Fruit fly (Drosophila melanogaster) whole organism, embryonic: ENCODE measurements around the gene CG14881.

ENCODE experiments used
- Antp ChIP-seq: fragments of 200-800 bp; sonication (Bioruptor generic); optimal IDR thresholded peaks from 3 replicates; lab custom pipeline; 2016; ENCODE audit warnings: missing biosample characterization, missing genetic modification characterization
- B-H2 ChIP-seq: fragments of 200-800 bp; sonication (Bioruptor generic); optimal IDR thresholded peaks from 2 replicates; lab custom pipeline; 2018; ENCODE audit warnings: missing biosample characterization, mild to moderate bottlenecking, missing genetic modification characterization
- BEAF-32 ChIP-seq: fragments of 200-800 bp; sonication (Bioruptor generic); optimal IDR thresholded peaks from 3 replicates; lab custom pipeline; 2017; ENCODE audit warnings: missing biosample characterization, missing genetic modification characterization, mild to moderate bottlenecking, moderate library complexity, missing genetic modification reagents
- CG10267 ChIP-seq: fragments of 200-800 bp; sonication (Bioruptor generic); optimal IDR thresholded peaks from 2 replicates; lab custom pipeline; 2018; ENCODE audit warnings: missing biosample characterization, mild to moderate bottlenecking, missing genetic modification characterization, moderate library complexity
- CG10462 ChIP-seq: fragments of 200-800 bp; sonication (Bioruptor generic); optimal IDR thresholded peaks from 2 replicates; lab custom pipeline; 2016; ENCODE audit warnings: missing biosample characterization, missing genetic modification characterization
- CG12942 ChIP-seq: fragments of 200-800 bp; sonication (Bioruptor generic); optimal IDR thresholded peaks from 3 replicates; lab custom pipeline; 2016; ENCODE audit warnings: missing biosample characterization, missing genetic modification characterization
- CG14667 ChIP-seq: fragments of 200-800 bp; sonication (Bioruptor generic); IDR thresholded peaks from 2 replicates; pipeline ENCODE4 v1.3.6; 2022; ENCODE audit warnings: missing biosample characterization, missing genetic modification characterization
- CG15479 ChIP-seq: fragments of 200-800 bp; sonication (Bioruptor generic); optimal IDR thresholded peaks from 3 replicates; lab custom pipeline; 2019; ENCODE audit warnings: missing biosample characterization, mild to moderate bottlenecking, missing genetic modification characterization, moderate library complexity
- CG15601 ChIP-seq: fragments of 200-800 bp; sonication (Bioruptor generic); optimal IDR thresholded peaks from 3 replicates; lab custom pipeline; 2019; ENCODE audit warnings: missing biosample characterization, mild to moderate bottlenecking, missing genetic modification characterization, moderate library complexity
- CG17802 ChIP-seq: fragments of 200-800 bp; sonication (Bioruptor generic); optimal IDR thresholded peaks from 2 replicates; lab custom pipeline; 2018; ENCODE audit warnings: missing biosample characterization, mild to moderate bottlenecking, missing genetic modification characterization, moderate library complexity
- CG34224 ChIP-seq: fragments of 200-800 bp; sonication (Bioruptor generic); IDR thresholded peaks from 3 replicates; pipeline ENCODE4 v1.3.6; 2022; ENCODE audit warnings: missing biosample characterization, missing genetic modification characterization; ENCODE audit not compliant: partially characterized antibody
- CG34422 ChIP-seq: fragments of 200-800 bp; sonication (Bioruptor generic); IDR thresholded peaks from 3 replicates; pipeline ENCODE4 v1.3.6; 2022; ENCODE audit warnings: missing biosample characterization, missing genetic modification characterization
- CG6272 ChIP-seq: fragments of 200-800 bp; sonication (Bioruptor generic); IDR thresholded peaks from 2 replicates; pipeline ENCODE4 v1.3.6; 2022; ENCODE audit warnings: missing biosample characterization, missing genetic modification characterization
- CG6683 ChIP-seq: fragments of 200-800 bp; sonication (Bioruptor generic); optimal IDR thresholded peaks from 2 replicates; lab custom pipeline; 2017; ENCODE audit warnings: missing biosample characterization, mild to moderate bottlenecking, missing genetic modification characterization, missing genetic modification reagents
- CG6854 ChIP-seq: fragments of 200-800 bp; sonication (Bioruptor generic); optimal IDR thresholded peaks from 3 replicates; lab custom pipeline; 2017; ENCODE audit warnings: missing biosample characterization, mild to moderate bottlenecking, missing genetic modification characterization
- CG7556 ChIP-seq: fragments of 200-800 bp; sonication (Bioruptor generic); optimal IDR thresholded peaks from 2 replicates; lab custom pipeline; 2017; ENCODE audit warnings: missing biosample characterization, mild to moderate bottlenecking, missing genetic modification characterization
- Chrac-16 ChIP-seq: fragments of 200-800 bp; sonication (Bioruptor generic); optimal IDR thresholded peaks from 3 replicates; lab custom pipeline; 2016; ENCODE audit warnings: missing biosample characterization, missing genetic modification characterization
- CkIIα-i1 ChIP-seq: fragments of 200-800 bp; sonication (Bioruptor generic); IDR thresholded peaks from 2 replicates; pipeline ENCODE4 v1.3.6; 2022; ENCODE audit warnings: missing biosample characterization, missing genetic modification characterization
- Ets97D ChIP-seq: fragments of 200-800 bp; sonication (Bioruptor generic); optimal IDR thresholded peaks from 3 replicates; lab custom pipeline; 2016; ENCODE audit warnings: missing biosample characterization, missing genetic modification characterization
- H2.0 ChIP-seq: fragments of 200-800 bp; sonication (Bioruptor generic); IDR thresholded peaks from 2 replicates; pipeline ENCODE4 v1.3.6; 2022; ENCODE audit warnings: missing biosample characterization, missing genetic modification characterization
- HLH54F ChIP-seq: fragments of 200-800 bp; sonication (Bioruptor generic); optimal IDR thresholded peaks from 3 replicates; lab custom pipeline; 2016; ENCODE audit warnings: missing biosample characterization, missing genetic modification characterization
- Hand ChIP-seq: fragments of 200-800 bp; sonication (Bioruptor generic); optimal IDR thresholded peaks from 2 replicates; lab custom pipeline; 2017; ENCODE audit warnings: mild to moderate bottlenecking, missing biosample characterization, missing genetic modification reagents, missing genetic modification characterization
- Mes4 ChIP-seq: fragments of 200-800 bp; sonication (Bioruptor generic); optimal IDR thresholded peaks from 2 replicates; lab custom pipeline; 2016; ENCODE audit warnings: missing biosample characterization, missing genetic modification characterization
- Neu2 ChIP-seq: fragments of 200-800 bp; sonication (Bioruptor generic); optimal IDR thresholded peaks from 3 replicates; lab custom pipeline; 2016; ENCODE audit warnings: missing biosample characterization, missing genetic modification characterization, borderline replicate concordance
- Nf-YB ChIP-seq: fragments of 200-800 bp; sonication (Bioruptor generic); optimal IDR thresholded peaks from 3 replicates; lab custom pipeline; 2019; ENCODE audit warnings: missing biosample characterization, mild to moderate bottlenecking, missing genetic modification characterization, moderate library complexity
- Sry-δ ChIP-seq: fragments of 200-800 bp; sonication (Bioruptor generic); optimal IDR thresholded peaks from 2 replicates; lab custom pipeline; 2016; ENCODE audit warnings: missing biosample characterization, missing genetic modification characterization
- Ssrp ChIP-seq: fragments of 200-800 bp; sonication (Bioruptor generic); optimal IDR thresholded peaks from 2 replicates; lab custom pipeline; 2018; ENCODE audit warnings: missing biosample characterization, mild to moderate bottlenecking, missing genetic modification characterization, moderate library complexity
- TFAM ChIP-seq: fragments of 200-800 bp; sonication (Bioruptor generic); optimal IDR thresholded peaks from 2 replicates; lab custom pipeline; 2017; ENCODE audit warnings: missing biosample characterization, missing genetic modification characterization, inconsistent platforms
- Xrp1 ChIP-seq: fragments of 200-800 bp; sonication (Bioruptor generic); IDR thresholded peaks from 2 replicates; pipeline ENCODE4 v1.3.6; 2022; ENCODE audit warnings: missing biosample characterization, missing genetic modification characterization
- ara ChIP-seq: fragments of 200-800 bp; sonication (Bioruptor generic); IDR thresholded peaks from 2 replicates; pipeline ENCODE4 v1.3.6; 2022; ENCODE audit warnings: missing biosample characterization, missing genetic modification characterization
- cas ChIP-seq: fragments of 200-800 bp; sonication (Bioruptor generic); IDR thresholded peaks from 2 replicates; pipeline ENCODE4 v1.3.6; 2022; ENCODE audit warnings: missing biosample characterization, missing genetic modification characterization
- caup ChIP-seq: fragments of 200-800 bp; sonication (Bioruptor generic); optimal IDR thresholded peaks from 3 replicates; lab custom pipeline; 2017; ENCODE audit warnings: missing biosample characterization, mild to moderate bottlenecking, missing genetic modification characterization, moderate library complexity; ENCODE audit not compliant: severe bottlenecking
- dm ChIP-seq: fragments of 200-800 bp; sonication (Bioruptor generic); optimal IDR thresholded peaks from 3 replicates; lab custom pipeline; 2016; ENCODE audit warnings: missing biosample characterization, missing genetic modification characterization
- eve ChIP-seq, 2 experiments: fragments of >200 bp; optimal IDR thresholded peaks; 2 replicates each; lab custom pipeline; 2017; ENCODE audit warnings: missing biosample characterization in 2 of 2, missing genetic modification characterization in 2 of 2
- gsb-n ChIP-seq: fragments of 200-800 bp; sonication (Bioruptor generic); optimal IDR thresholded peaks from 3 replicates; lab custom pipeline; 2018; ENCODE audit warnings: missing biosample characterization, mild to moderate bottlenecking, missing genetic modification characterization
- hb ChIP-seq: fragments of 200-800 bp; sonication (Bioruptor generic); IDR thresholded peaks from 3 replicates; pipeline ENCODE4 v1.3.6; 2022; ENCODE audit warnings: missing biosample characterization, missing genetic modification characterization; ENCODE audit not compliant: partially characterized antibody
- kah ChIP-seq: fragments of 200-800 bp; sonication (Bioruptor generic); optimal IDR thresholded peaks from 2 replicates; lab custom pipeline; 2018; ENCODE audit warnings: missing biosample characterization, mild to moderate bottlenecking, missing genetic modification characterization
- knrl ChIP-seq: fragments of 200-800 bp; sonication (Bioruptor generic); IDR thresholded peaks from 3 replicates; pipeline ENCODE4 v1.3.6; 2022; ENCODE audit warnings: missing biosample characterization, missing genetic modification characterization; ENCODE audit not compliant: partially characterized antibody
- mirr ChIP-seq: fragments of 200-800 bp; sonication (Bioruptor generic); optimal IDR thresholded peaks from 3 replicates; lab custom pipeline; 2018; ENCODE audit warnings: missing biosample characterization, mild to moderate bottlenecking, missing genetic modification characterization
- nerfin-1 ChIP-seq: fragments of 200-800 bp; sonication (Bioruptor generic); optimal IDR thresholded peaks from 3 replicates; lab custom pipeline; 2019; ENCODE audit warnings: missing biosample characterization, mild to moderate bottlenecking, missing genetic modification characterization, moderate library complexity
- nerfin-2 ChIP-seq: fragments of 200-800 bp; sonication (Bioruptor generic); IDR thresholded peaks from 2 replicates; pipeline ENCODE4 v1.3.6; 2022; ENCODE audit warnings: missing biosample characterization, missing genetic modification characterization; ENCODE audit not compliant: partially characterized antibody
- oc ChIP-seq: fragments of 200-800 bp; sonication (Bioruptor generic); optimal IDR thresholded peaks from 2 replicates; lab custom pipeline; 2018; ENCODE audit warnings: missing biosample characterization, mild to moderate bottlenecking, missing genetic modification characterization, moderate library complexity
- otp ChIP-seq: fragments of 200-800 bp; sonication (Bioruptor generic); IDR thresholded peaks from 3 replicates; pipeline ENCODE4, ENCODE4 v1.3.6; 2022; ENCODE audit warnings: missing biosample characterization, missing genetic modification characterization
- phol ChIP-seq: fragments of 200-800 bp; sonication (Bioruptor generic); optimal IDR thresholded peaks from 3 replicates; lab custom pipeline; 2018; ENCODE audit warnings: missing biosample characterization, mild to moderate bottlenecking, missing genetic modification characterization, moderate library complexity
- salm ChIP-seq: fragments of 200-800 bp; sonication (Bioruptor generic); optimal IDR thresholded peaks from 2 replicates; lab custom pipeline; 2018; ENCODE audit warnings: missing biosample characterization, mild to moderate bottlenecking, missing genetic modification characterization
- sqz ChIP-seq: fragments of 200-800 bp; sonication (Bioruptor generic); optimal IDR thresholded peaks from 3 replicates; lab custom pipeline; 2018; ENCODE audit warnings: missing biosample characterization, mild to moderate bottlenecking, missing genetic modification characterization
- tap ChIP-seq: fragments of 200-800 bp; optimal IDR thresholded peaks from 3 replicates; lab custom pipeline; 2019; ENCODE audit warnings: missing biosample characterization, mild to moderate bottlenecking, missing genetic modification characterization, moderate library complexity
- tin ChIP-seq: fragments of 200-800 bp; sonication (Bioruptor generic); optimal IDR thresholded peaks from 3 replicates; lab custom pipeline; 2016; ENCODE audit warnings: missing biosample characterization, missing genetic modification characterization
- tx ChIP-seq: fragments of 200-800 bp; sonication (Bioruptor generic); optimal IDR thresholded peaks from 2 replicates; lab custom pipeline; 2016; ENCODE audit warnings: missing biosample characterization, missing genetic modification characterization
- unpg ChIP-seq: fragments of 200-800 bp; sonication (Bioruptor generic); optimal IDR thresholded peaks from 3 replicates; lab custom pipeline; 2018; ENCODE audit warnings: missing biosample characterization, mild to moderate bottlenecking, missing genetic modification characterization, moderate library complexity

The CG14881 gene

DNA sequence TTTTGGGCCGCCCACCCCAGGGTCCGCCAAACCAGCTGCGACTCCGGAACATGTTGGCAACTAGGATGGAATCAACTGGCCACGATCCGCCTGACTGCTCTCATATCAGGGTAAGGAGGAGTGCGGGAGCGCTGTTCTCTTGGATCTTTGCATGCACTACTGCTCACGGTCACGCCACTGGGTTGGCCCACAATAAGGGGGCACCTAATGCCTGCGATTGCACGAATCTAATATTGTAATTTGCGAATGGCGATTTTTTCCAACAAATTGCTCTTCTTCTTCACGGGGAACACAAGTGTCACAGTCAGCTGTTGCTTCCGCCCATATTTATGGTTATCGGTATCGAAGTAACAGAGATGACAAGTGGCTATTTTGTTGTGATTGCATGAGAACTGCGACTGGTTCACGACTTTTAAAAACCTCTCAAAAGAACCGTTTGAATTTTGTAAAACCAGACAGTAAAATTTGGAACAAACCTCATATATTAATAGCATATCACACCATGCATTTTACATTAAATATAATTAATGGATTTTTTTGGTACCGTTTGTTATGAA lies 6.7 kb downstream of the CG14881 start, which contains the start of gene ema (continued):
- TF ChIP-seq CG17802 (tag; lab: Kevin White, UChicago) = no peak
- TF ChIP-seq caup (GFP tag; lab: Kevin White, UChicago) = no peak
- peak; percentile 58 for TF ChIP-seq Sry-δ (GFP tag; lab: Kevin White, UChicago)
- no peak for TF ChIP-seq unpg
- TF ChIP-seq Xrp1 = peak; percentile 28; the same call in 1 of the 2 replicates
- TF ChIP-seq oc (tag; lab: Kevin White, UChicago) = no peak
- TF ChIP-seq B-H2 (GFP tag; lab: Kevin White, UChicago) = peak; percentile 25
- TF ChIP-seq gsb-n = no peak
- peak; percentile 38 for TF ChIP-seq Ets97D (GFP tag; lab: Kevin White, UChicago)
- TF ChIP-seq tin = peak; percentile 8
- TF ChIP-seq CG6854 = no peak
- no peak for TF ChIP-seq Nf-YB (GFP tag; lab: Kevin White, UChicago)
- no peak for TF ChIP-seq HLH54F
- no peak for TF ChIP-seq Hand (GFP tag; lab: Kevin White, UChicago)
- peak; percentile 53; the same call in 1 of the 3 replicates for TF ChIP-seq CG34224
- no peak for TF ChIP-seq CG15479 (GFP tag; lab: Kevin White, UChicago)
- no peak for TF ChIP-seq CG7556 (GFP tag; lab: Kevin White, UChicago)
- no peak for TF ChIP-seq tx (GFP tag; lab: Kevin White, UChicago)
- peak; percentile 34 for TF ChIP-seq mirr
- no peak for TF ChIP-seq knrl (GFP tag; lab: Robert Waterston, UW)
- TF ChIP-seq CG6272 (GFP tag; lab: Robert Waterston, UW) = 0 out of 2 replicates have a peak, but pooled peaks have one; percentile 9
- TF ChIP-seq CG15601 (tag; lab: Kevin White, UChicago) = peak; percentile 4
- TF ChIP-seq Antp (GFP tag; lab: Kevin White, UChicago) = peak; percentile 1
- no peak for TF ChIP-seq CG10462
- peak; percentile 71 for TF ChIP-seq kah (GFP tag; lab: Kevin White, UChicago)
- no peak for TF ChIP-seq CG14667
- peak; percentile 3 for TF ChIP-seq CG12942 (GFP tag; lab: Kevin White, UChicago)
- no peak for TF ChIP-seq Ssrp (tag; lab: Kevin White, UChicago)
- TF ChIP-seq otp (GFP tag; lab: Robert Waterston, UW) = no peak
- TF ChIP-seq CkIIα-i1 (GFP tag; lab: Robert Waterston, UW) = no peak
- no peak for TF ChIP-seq Neu2
- TF ChIP-seq BEAF-32 = peak; percentile 41
- no peak for TF ChIP-seq salm (tag; lab: Kevin White, UChicago)
- peak; percentile 46 for TF ChIP-seq phol
- TF ChIP-seq CG34422 (GFP tag; lab: Robert Waterston, UW) = peak; percentile 70; the same call in 1 of the 3 replicates
- TF ChIP-seq Chrac-16 = peak; percentile 22
- TF ChIP-seq hb (GFP tag; lab: Robert Waterston, UW) = no peak
- TF ChIP-seq ara (GFP tag; lab: Robert Waterston, UW) = no peak
- TF ChIP-seq Mes4 (GFP tag; lab: Kevin White, UChicago) = peak; percentile 33
- TF ChIP-seq sqz (GFP tag; lab: Kevin White, UChicago) = no peak
- TF ChIP-seq H2.0 = no peak
- peak; percentile 29 for TF ChIP-seq CG10267 (tag; lab: Kevin White, UChicago)
- no peak for TF ChIP-seq tap
- no peak for TF ChIP-seq eve (GFP tag; optimal IDR thresholded peaks at IDR 0.05; lab: Kevin White, UChicago)
- no peak for TF ChIP-seq CG6683 (GFP tag; lab: Kevin White, UChicago)
- TF ChIP-seq dm (GFP tag; lab: Kevin White, UChicago) = peak; percentile 13
- no peak for TF ChIP-seq cas (GFP tag; lab: Robert Waterston, UW)
- peak; percentile 4 for TF ChIP-seq nerfin-1 (tag; lab: Kevin White, UChicago)
- no peak for TF ChIP-seq TFAM
- TF ChIP-seq nerfin-2 (GFP tag; lab: Robert Waterston, UW) = no peak
